Fruit fly (Drosophila melanogaster) whole organism, prepupa: Measurements from ENCODE around the gene Kmn1.
"Not testable (repeated sequence)": the region's sequence is repeated elsewhere in the genome, so short reads cannot be mapped to it uniquely, and the experiment has no call there.

Experiments
- Blimp-1 ChIP-seq: fragments of 200-800 bp; sonication (Bioruptor generic); optimal IDR thresholded peaks from 3 replicates; lab custom pipeline; 2017; ENCODE audit warnings: missing biosample characterization, missing genetic modification characterization, mild to moderate bottlenecking, moderate library complexity, missing genetic modification reagents
- CG10631 ChIP-seq: fragments of 200-800 bp; sonication (Bioruptor generic); optimal IDR thresholded peaks from 2 replicates; lab custom pipeline; 2016; ENCODE audit warnings: missing biosample characterization, missing genetic modification characterization
- CG10669 ChIP-seq: fragments of 200-800 bp; sonication (Bioruptor generic); optimal IDR thresholded peaks from 3 replicates; lab custom pipeline; 2018; ENCODE audit warnings: missing biosample characterization, mild to moderate bottlenecking, missing genetic modification characterization, moderate library complexity
- CG1621 ChIP-seq: fragments of 200-800 bp; sonication (Bioruptor generic); optimal IDR thresholded peaks from 3 replicates; lab custom pipeline; 2018; ENCODE audit warnings: missing biosample characterization, mild to moderate bottlenecking, missing genetic modification characterization
- CG31627 ChIP-seq: fragments of 200-800 bp; sonication (Bioruptor generic); optimal IDR thresholded peaks from 3 replicates; lab custom pipeline; 2016; ENCODE audit warnings: missing biosample characterization, missing genetic modification characterization
- CG32006 ChIP-seq: fragments of 200-800 bp; sonication (Bioruptor generic); optimal IDR thresholded peaks from 3 replicates; lab custom pipeline; 2017; ENCODE audit warnings: missing biosample characterization, mild to moderate bottlenecking, missing genetic modification characterization
- CG34406 ChIP-seq: fragments of 200-800 bp; sonication (Bioruptor generic); optimal IDR thresholded peaks from 3 replicates; lab custom pipeline; 2016; ENCODE audit warnings: missing biosample characterization, missing genetic modification characterization
- CG3919 ChIP-seq: fragments of 200-800 bp; sonication (Bioruptor generic); optimal IDR thresholded peaks from 3 replicates; lab custom pipeline; 2016; ENCODE audit warnings: missing biosample characterization, missing genetic modification characterization
- CG4318 ChIP-seq: fragments of 200-800 bp; sonication (Bioruptor generic); optimal IDR thresholded peaks from 3 replicates; lab custom pipeline; 2017; ENCODE audit warnings: missing biosample characterization, mild to moderate bottlenecking, missing genetic modification characterization
- CG6276 ChIP-seq: fragments of 200-800 bp; sonication (Bioruptor generic); optimal IDR thresholded peaks from 2 replicates; lab custom pipeline; 2017; ENCODE audit warnings: missing biosample characterization, mild to moderate bottlenecking, missing genetic modification characterization
- CG6808 ChIP-seq: fragments of 200-800 bp; sonication (Bioruptor generic); optimal IDR thresholded peaks from 3 replicates; lab custom pipeline; 2017; ENCODE audit warnings: missing biosample characterization, missing genetic modification characterization, mild to moderate bottlenecking, moderate library complexity, missing genetic modification reagents
- CG7368 ChIP-seq: fragments of 200-800 bp; sonication (Bioruptor generic); optimal IDR thresholded peaks from 3 replicates; lab custom pipeline; 2016; ENCODE audit warnings: missing biosample characterization, missing genetic modification characterization
- CG8632 ChIP-seq: fragments of 200-800 bp; sonication (Bioruptor generic); optimal IDR thresholded peaks from 3 replicates; lab custom pipeline; 2016; ENCODE audit warnings: missing biosample characterization, missing genetic modification characterization
- Eip75B ChIP-seq: fragments of 200-800 bp; sonication (Bioruptor generic); optimal IDR thresholded peaks from 3 replicates; lab custom pipeline; 2016; ENCODE audit warnings: missing biosample characterization, missing genetic modification characterization
- Eip78C ChIP-seq: fragments of 200-800 bp; sonication (Bioruptor generic); peaks from one replicate; lab custom pipeline; 2016; ENCODE audit warnings: missing biosample characterization, missing genetic modification characterization
- Eip93F ChIP-seq: fragments of 200-800 bp; sonication (Bioruptor generic); optimal IDR thresholded peaks from 2 replicates; lab custom pipeline; 2016; ENCODE audit warnings: missing biosample characterization, mild to moderate bottlenecking, missing genetic modification characterization
- Ets21C ChIP-seq: fragments of 200-800 bp; sonication (Bioruptor generic); optimal IDR thresholded peaks from 3 replicates; lab custom pipeline; 2016; ENCODE audit warnings: missing biosample characterization, missing genetic modification characterization
- Gug ChIP-seq: fragments of 200-800 bp; sonication (Bioruptor generic); IDR thresholded peaks from 2 replicates; pipeline ENCODE4 v1.3.6; 2022; ENCODE audit warnings: missing biosample characterization, missing genetic modification characterization
- Hr38 ChIP-seq: sonication (Bioruptor generic); optimal IDR thresholded peaks from 2 replicates; lab custom pipeline; 2016; ENCODE audit warnings: missing biosample characterization, missing genetic modification characterization
- Hr39 ChIP-seq: fragments of 200-800 bp; sonication (Bioruptor generic); optimal IDR thresholded peaks from 2 replicates; lab custom pipeline; 2016; ENCODE audit warnings: missing biosample characterization, missing genetic modification characterization
- Hr4 ChIP-seq: fragments of 200-800 bp; sonication (Bioruptor generic); optimal IDR thresholded peaks from 3 replicates; lab custom pipeline; 2016; ENCODE audit warnings: missing biosample characterization, missing genetic modification characterization
- Met ChIP-seq: fragments of 200-800 bp; sonication (Bioruptor generic); optimal IDR thresholded peaks from 3 replicates; lab custom pipeline; 2016; ENCODE audit warnings: missing biosample characterization, missing genetic modification characterization
- Sox102F ChIP-seq: fragments of 200-800 bp; sonication (Bioruptor generic); optimal IDR thresholded peaks from 2 replicates; lab custom pipeline; 2016; ENCODE audit warnings: missing biosample characterization, mild to moderate bottlenecking, missing genetic modification characterization
- Sox14 ChIP-seq: fragments of 200-800 bp; sonication (Bioruptor generic); optimal IDR thresholded peaks from 3 replicates; lab custom pipeline; 2016; ENCODE audit warnings: missing biosample characterization, missing genetic modification characterization
- Sox15 ChIP-seq: fragments of 200-800 bp; sonication (Bioruptor generic); optimal IDR thresholded peaks from 3 replicates; lab custom pipeline; 2016; ENCODE audit warnings: missing biosample characterization, missing genetic modification characterization
- achi ChIP-seq: fragments of 200-800 bp; sonication (Bioruptor generic); optimal IDR thresholded peaks from 3 replicates; lab custom pipeline; 2016; ENCODE audit warnings: missing biosample characterization, missing genetic modification characterization
- cyc ChIP-seq: fragments of 200-800 bp; sonication (Bioruptor generic); optimal IDR thresholded peaks from 3 replicates; lab custom pipeline; 2016; ENCODE audit warnings: missing biosample characterization, missing genetic modification characterization
- dac ChIP-seq: fragments of 200-800 bp; sonication (Bioruptor generic); optimal IDR thresholded peaks from 2 replicates; lab custom pipeline; 2017; ENCODE audit warnings: missing biosample characterization, mild to moderate bottlenecking, missing genetic modification characterization
- dsx ChIP-seq: fragments of 200-800 bp; optimal IDR thresholded peaks from 3 replicates; lab custom pipeline; 2019; ENCODE audit warnings: missing biosample characterization, mild to moderate bottlenecking, missing genetic modification characterization, moderate library complexity; ENCODE audit not compliant: poor library complexity, severe bottlenecking
- eg ChIP-seq: fragments of 200-800 bp; sonication (Bioruptor generic); IDR thresholded peaks from 3 replicates; pipeline ENCODE4 v1.3.6; 2022; ENCODE audit warnings: missing biosample characterization, missing genetic modification characterization
- esn ChIP-seq: fragments of 200-800 bp; sonication (Bioruptor generic); optimal IDR thresholded peaks from 2 replicates; lab custom pipeline; 2016; ENCODE audit warnings: missing biosample characterization, mild to moderate bottlenecking, missing genetic modification characterization, moderate library complexity
- fd59A ChIP-seq: fragments of 200-800 bp; sonication (Bioruptor generic); optimal IDR thresholded peaks from 2 replicates; lab custom pipeline; 2017; ENCODE audit warnings: missing biosample characterization, mild to moderate bottlenecking, missing genetic modification characterization, missing genetic modification reagents
- fd85E ChIP-seq: fragments of 200-800 bp; sonication (Bioruptor generic); optimal IDR thresholded peaks from 3 replicates; lab custom pipeline; 2016; ENCODE audit warnings: missing biosample characterization, missing genetic modification characterization
- fkh ChIP-seq: fragments of 200-800 bp; sonication (Bioruptor generic); optimal IDR thresholded peaks from 3 replicates; lab custom pipeline; 2017; ENCODE audit warnings: missing biosample characterization, mild to moderate bottlenecking, missing genetic modification characterization, moderate library complexity
- lz ChIP-seq: fragments of 200-800 bp; sonication (Bioruptor generic); optimal IDR thresholded peaks from 3 replicates; lab custom pipeline; 2016; ENCODE audit warnings: missing biosample characterization, missing genetic modification characterization
- net ChIP-seq: fragments of 200-800 bp; sonication (Bioruptor generic); optimal IDR thresholded peaks from 3 replicates; lab custom pipeline; 2016; ENCODE audit warnings: missing biosample characterization, missing genetic modification characterization
- spab ChIP-seq: fragments of 200-800 bp; sonication (Bioruptor generic); optimal IDR thresholded peaks from 2 replicates; lab custom pipeline; 2017; ENCODE audit warnings: missing biosample characterization, mild to moderate bottlenecking, missing genetic modification characterization, missing genetic modification reagents
- ss ChIP-seq, 2 experiments: fragments of 200-800 bp; sonication (Bioruptor generic); optimal IDR thresholded peaks; 2 replicates in 1 of 2; 3 replicates in 1 of 2; lab custom pipeline; 2017 to 2018; ENCODE audit warnings: mild to moderate bottlenecking in 2 of 2, missing biosample characterization in 2 of 2, missing genetic modification characterization in 2 of 2, moderate library complexity in 1 of 2
- svp ChIP-seq: fragments of 200-800 bp; sonication (Bioruptor generic); peaks from one replicate; lab custom pipeline; 2016; ENCODE audit warnings: missing biosample characterization, missing genetic modification characterization
- topi ChIP-seq: fragments of 200-800 bp; sonication (Bioruptor generic); optimal IDR thresholded peaks from 3 replicates; lab custom pipeline; 2016; ENCODE audit warnings: missing biosample characterization, missing genetic modification characterization

The Kmn1 gene

dm6 chrX:11600795-11601358 is 28.6 kb upstream of the Kmn1 start (continued):
- no peak for TF ChIP-seq Gug (GFP tag; lab: Robert Waterston, UW)
- TF ChIP-seq svp (GFP tag; lab: Kevin White, UChicago): peak; percentile 90
- TF ChIP-seq esn (GFP tag; lab: Kevin White, UChicago): peak; percentile 70
- TF ChIP-seq lz: peak; percentile 56
- TF ChIP-seq CG1621 (tag; lab: Kevin White, UChicago): no peak
- TF ChIP-seq fd85E (GFP tag; lab: Kevin White, UChicago): no peak
- peak in 1 of 2 experiments; percentile 47 for TF ChIP-seq ss (GFP tag; optimal IDR thresholded peaks at IDR 0.05; lab: Kevin White, UChicago)
- peak; percentile 52 for TF ChIP-seq cyc (GFP tag; lab: Kevin White, UChicago)
- TF ChIP-seq Sox14 (GFP tag; lab: Kevin White, UChicago): peak; percentile 60
- TF ChIP-seq CG7368: peak; percentile 28
- peak; percentile 33 for TF ChIP-seq Hr4
- TF ChIP-seq Ets21C: peak; percentile 22
- TF ChIP-seq dsx: no peak
- TF ChIP-seq CG10669 (GFP tag; lab: Kevin White, UChicago): no peak
- TF ChIP-seq achi (GFP tag; lab: Kevin White, UChicago): peak; percentile 32
- TF ChIP-seq Sox15: no peak
- no peak for TF ChIP-seq fd59A (GFP tag; lab: Kevin White, UChicago)
- no peak for TF ChIP-seq Sox102F (GFP tag; lab: Kevin White, UChicago)
- peak; percentile 62 for TF ChIP-seq topi (GFP tag; lab: Kevin White, UChicago)
- no peak for TF ChIP-seq Eip93F (GFP tag; lab: Kevin White, UChicago)
- TF ChIP-seq Blimp-1 (GFP tag; lab: Kevin White, UChicago): peak; percentile 39
- no peak for TF ChIP-seq CG4318 (GFP tag; lab: Kevin White, UChicago)
- no peak for TF ChIP-seq fkh (GFP tag; lab: Kevin White, UChicago)
- no peak for TF ChIP-seq CG6276
- peak; percentile 40 for TF ChIP-seq CG8632 (GFP tag; lab: Kevin White, UChicago)
- peak; percentile 91 for TF ChIP-seq Eip78C (GFP tag; lab: Kevin White, UChicago)
- TF ChIP-seq CG32006 (GFP tag; lab: Kevin White, UChicago): no peak
- TF ChIP-seq CG34406 (GFP tag; lab: Kevin White, UChicago): peak; percentile 56
- TF ChIP-seq CG3919 (GFP tag; lab: Kevin White, UChicago): no peak
- TF ChIP-seq Met (GFP tag; lab: Kevin White, UChicago): no peak

dm6 chrX:11599589-11599988 is 27.3 kb upstream of the Kmn1 start, which contains the start of gene rho-4:
Gene rho-4 (plus strand): TSS chrX:11599838.
- not testable (repeated sequence) for TF ChIP-seq CG7368, CG31627, dac
- TF ChIP-seq, all 60 proteins: peak for 0; not testable (repeated sequence) for 60

- TF ChIP-seq Eip75B (GFP tag; lab: Kevin White, UChicago): no peak
- no peak for TF ChIP-seq dac
- no peak for TF ChIP-seq Eip93F (GFP tag; lab: Kevin White, UChicago)
- TF ChIP-seq net: no peak
- TF ChIP-seq Hr38 (GFP tag; lab: Kevin White, UChicago): no peak
- TF ChIP-seq eg: no peak
- TF ChIP-seq Hr4: no peak
- TF ChIP-seq CG6808 (GFP tag; lab: Kevin White, UChicago): no peak
- TF ChIP-seq esn (GFP tag; lab: Kevin White, UChicago): no peak
- no peak for TF ChIP-seq spab (GFP tag; lab: Kevin White, UChicago)
- TF ChIP-seq Hr39 (GFP tag; lab: Kevin White, UChicago): no peak
- TF ChIP-seq CG10631 (GFP tag; lab: Kevin White, UChicago): no peak
- TF ChIP-seq CG10669 (GFP tag; lab: Kevin White, UChicago): no peak
These were observed 11.8 kb upstream of the Kmn1 start, which contains the start of gene pkm for dm6 chrX:11584075-11584474. Gene pkm (minus strand): TSS chrX:11584175.
